Fruit fly (Drosophila melanogaster) whole organism, embryonic: Measurements from ENCODE around the gene NT1.
A peak's percentile ranks its signal among the peaks of the same experiment; 100 is the strongest.

Source experiments
- ATbp ChIP-seq: fragments of 200-800 bp; sonication (Bioruptor generic); optimal IDR thresholded peaks from 2 replicates; lab custom pipeline; 2017; ENCODE audit warnings: missing biosample characterization, mild to moderate bottlenecking, missing genetic modification characterization, missing genetic modification reagents
- Awh ChIP-seq: fragments of 200-800 bp; sonication (Bioruptor generic); IDR thresholded peaks from 2 replicates; pipeline ENCODE4, ENCODE4 v1.3.6; 2022; ENCODE audit warnings: missing biosample characterization, missing genetic modification characterization
- Blimp-1 ChIP-seq: fragments of 200-800 bp; sonication (Bioruptor generic); optimal IDR thresholded peaks from 3 replicates; lab custom pipeline; 2018; ENCODE audit warnings: missing biosample characterization, missing genetic modification characterization, mild to moderate bottlenecking, moderate library complexity, missing genetic modification reagents
- CG11456 ChIP-seq: fragments of 200-800 bp; sonication (Bioruptor generic); IDR thresholded peaks from 3 replicates; pipeline ENCODE4 v1.3.6; 2022; ENCODE audit warnings: missing biosample characterization, missing genetic modification characterization
- CG11695 ChIP-seq: fragments of 200-800 bp; sonication (Bioruptor generic); IDR thresholded peaks from 3 replicates; pipeline ENCODE4 v1.3.6; 2022; ENCODE audit warnings: missing biosample characterization, missing genetic modification characterization
- CG12104 ChIP-seq: fragments of 200-800 bp; sonication (Bioruptor generic); optimal IDR thresholded peaks from 3 replicates; lab custom pipeline; 2016; ENCODE audit warnings: missing biosample characterization, missing genetic modification characterization
- CG12744 ChIP-seq: fragments of 200-800 bp; sonication (Bioruptor generic); optimal IDR thresholded peaks from 2 replicates; lab custom pipeline; 2016; ENCODE audit warnings: missing biosample characterization, missing genetic modification characterization
- CG15269 ChIP-seq: fragments of 200-800 bp; sonication (Bioruptor generic); optimal IDR thresholded peaks from 2 replicates; lab custom pipeline; 2018; ENCODE audit warnings: missing biosample characterization, mild to moderate bottlenecking, missing genetic modification characterization, moderate library complexity
- CG15514 ChIP-seq: fragments of 200-800 bp; sonication (Bioruptor generic); optimal IDR thresholded peaks from 3 replicates; lab custom pipeline; 2017; ENCODE audit warnings: missing biosample characterization, missing genetic modification characterization, mild to moderate bottlenecking, moderate library complexity, missing genetic modification reagents
- CG17328 ChIP-seq: fragments of 200-800 bp; sonication (Bioruptor generic); IDR thresholded peaks from 2 replicates; pipeline ENCODE4 v1.3.6; 2022; ENCODE audit warnings: missing biosample characterization, missing genetic modification characterization
- CG18764 ChIP-seq: fragments of 200-800 bp; sonication (Bioruptor generic); optimal IDR thresholded peaks from 3 replicates; lab custom pipeline; 2016; ENCODE audit warnings: missing biosample characterization, missing genetic modification characterization
- CG4404 ChIP-seq: fragments of 200-800 bp; sonication (Bioruptor generic); IDR thresholded peaks from 2 replicates; pipeline ENCODE4 v1.3.6; 2022; ENCODE audit warnings: missing biosample characterization, missing genetic modification characterization
- CG4730 ChIP-seq: fragments of 200-800 bp; sonication (Bioruptor generic); IDR thresholded peaks from 2 replicates; pipeline ENCODE4 v1.3.6; 2022; ENCODE audit warnings: missing biosample characterization, missing genetic modification characterization
- CG6854 ChIP-seq: fragments of 200-800 bp; sonication (Bioruptor generic); optimal IDR thresholded peaks from 3 replicates; lab custom pipeline; 2017; ENCODE audit warnings: missing biosample characterization, mild to moderate bottlenecking, missing genetic modification characterization
- CG8290 ChIP-seq, 3 experiments: fragments of 200-800 bp; sonication (Bioruptor generic); optimal IDR thresholded peaks; 2 replicates each; lab custom pipeline; 2016 to 2019; ENCODE audit warnings: missing biosample characterization in 3 of 3, missing genetic modification characterization in 3 of 3, mild to moderate bottlenecking in 2 of 3, moderate library complexity in 1 of 3
- CG8388 ChIP-seq: fragments of 200-800 bp; sonication (Bioruptor generic); optimal IDR thresholded peaks from 2 replicates; lab custom pipeline; 2019; ENCODE audit warnings: missing biosample characterization, mild to moderate bottlenecking, missing genetic modification characterization, moderate library complexity
- CG8944 ChIP-seq: fragments of 200-800 bp; sonication (Bioruptor generic); optimal IDR thresholded peaks from 3 replicates; lab custom pipeline; 2016; ENCODE audit warnings: missing biosample characterization, missing genetic modification characterization
- CG9797 ChIP-seq: fragments of 200-800 bp; sonication (Bioruptor generic); optimal IDR thresholded peaks from 3 replicates; lab custom pipeline; 2018; ENCODE audit warnings: missing biosample characterization, mild to moderate bottlenecking, missing genetic modification characterization
- E2f1 ChIP-seq: fragments of 200-800 bp; sonication (Bioruptor generic); IDR thresholded peaks from 2 replicates; pipeline ENCODE4 v1.3.6; 2022; ENCODE audit warnings: missing biosample characterization, missing genetic modification characterization
- Eip74EF ChIP-seq, 2 experiments: fragments of 200-800 bp in 1 of 2; fragments of >200 bp in 1 of 2; sonication (Bioruptor generic) in 1 of 2; optimal IDR thresholded peaks; 2 replicates each; lab custom pipeline; 2017 to 2019; ENCODE audit warnings: missing biosample characterization in 2 of 2, missing genetic modification characterization in 2 of 2, mild to moderate bottlenecking in 1 of 2, moderate library complexity in 1 of 2
- Ets65A ChIP-seq: fragments of 200-800 bp; sonication (Bioruptor generic); peaks from one replicate; lab custom pipeline; 2016; ENCODE audit warnings: missing biosample characterization, missing genetic modification characterization
- Hey ChIP-seq: fragments of 200-800 bp; sonication (Bioruptor generic); optimal IDR thresholded peaks from 3 replicates; lab custom pipeline; 2018; ENCODE audit warnings: missing biosample characterization, mild to moderate bottlenecking, missing genetic modification characterization
- Hmx ChIP-seq: fragments of 200-800 bp; sonication (Bioruptor generic); optimal IDR thresholded peaks from 2 replicates; lab custom pipeline; 2016; ENCODE audit warnings: missing biosample characterization, missing genetic modification characterization
- Hr39 ChIP-seq: fragments of >200 bp; optimal IDR thresholded peaks from 2 replicates; lab custom pipeline; 2017
- Jarid2 ChIP-seq: fragments of 200-800 bp; sonication (Bioruptor generic); optimal IDR thresholded peaks from 3 replicates; lab custom pipeline; 2017; ENCODE audit warnings: mild to moderate bottlenecking, missing biosample characterization, missing genetic modification reagents, missing genetic modification characterization
- Mes4 ChIP-seq: fragments of 200-800 bp; sonication (Bioruptor generic); optimal IDR thresholded peaks from 2 replicates; lab custom pipeline; 2016; ENCODE audit warnings: missing biosample characterization, missing genetic modification characterization
- NC2β ChIP-seq: fragments of 200-800 bp; sonication (Bioruptor generic); optimal IDR thresholded peaks from 2 replicates; lab custom pipeline; 2016; ENCODE audit warnings: missing biosample characterization, missing genetic modification characterization
- Neu2 ChIP-seq: fragments of 200-800 bp; sonication (Bioruptor generic); optimal IDR thresholded peaks from 3 replicates; lab custom pipeline; 2016; ENCODE audit warnings: missing biosample characterization, missing genetic modification characterization, borderline replicate concordance
- Oaz ChIP-seq: fragments of 200-800 bp; sonication (Bioruptor generic); IDR thresholded peaks from 2 replicates; pipeline ENCODE4 v1.3.6; 2022; ENCODE audit warnings: missing biosample characterization, missing genetic modification characterization
- Trl ChIP-seq, 3 experiments: fragments of >200 bp in 2 of 3; fragments of 200-800 bp in 1 of 3; sonication (Bioruptor generic) in 1 of 3; optimal IDR thresholded peaks; 2 replicates in 1 of 3; 3 replicates in 2 of 3; lab custom pipeline; 2016 to 2017; ENCODE audit warnings: missing biosample characterization in 1 of 3, missing genetic modification characterization in 1 of 3
- btn ChIP-seq: fragments of 200-800 bp; sonication (Bioruptor generic); optimal IDR thresholded peaks from 2 replicates; lab custom pipeline; 2016; ENCODE audit warnings: missing biosample characterization, missing genetic modification characterization
- cad ChIP-seq: fragments of >200 bp; optimal IDR thresholded peaks from 2 replicates; lab custom pipeline; 2017; ENCODE audit warnings: missing biosample characterization, missing genetic modification characterization
- chinmo ChIP-seq: fragments of 200-800 bp; sonication (Bioruptor generic); IDR thresholded peaks from 4 replicates; pipeline ENCODE4 v1.3.6; 2022; ENCODE audit warnings: missing biosample characterization, missing genetic modification characterization; ENCODE audit not compliant: partially characterized antibody
- chm ChIP-seq: fragments of 200-800 bp; sonication (Bioruptor generic); IDR thresholded peaks from 2 replicates; pipeline ENCODE4 v1.3.6; 2022; ENCODE audit warnings: missing biosample characterization, missing genetic modification characterization
- en ChIP-seq: fragments of 200-800 bp; sonication (Bioruptor generic); optimal IDR thresholded peaks from 2 replicates; lab custom pipeline; 2016; ENCODE audit warnings: missing biosample characterization, missing genetic modification characterization
- eve ChIP-seq, 2 experiments: fragments of >200 bp; optimal IDR thresholded peaks; 2 replicates each; lab custom pipeline; 2017; ENCODE audit warnings: missing biosample characterization in 2 of 2, missing genetic modification characterization in 2 of 2
- eyg ChIP-seq: fragments of 200-800 bp; sonication (Bioruptor generic); optimal IDR thresholded peaks from 3 replicates; lab custom pipeline; 2016; ENCODE audit warnings: missing biosample characterization, missing genetic modification characterization
- ftz-f1 ChIP-seq: fragments of 200-800 bp; sonication (Bioruptor generic); optimal IDR thresholded peaks from 2 replicates; lab custom pipeline; 2016; ENCODE audit warnings: missing biosample characterization, missing genetic modification characterization
- jing ChIP-seq: fragments of 200-800 bp; sonication (Bioruptor generic); optimal IDR thresholded peaks from 2 replicates; lab custom pipeline; 2018; ENCODE audit warnings: missing biosample characterization, mild to moderate bottlenecking, missing genetic modification characterization
- nau ChIP-seq: fragments of 200-800 bp; sonication (Bioruptor generic); optimal IDR thresholded peaks from 3 replicates; lab custom pipeline; 2017; ENCODE audit warnings: missing biosample characterization, mild to moderate bottlenecking, missing genetic modification characterization, missing genetic modification reagents
- nerfin-2 ChIP-seq: fragments of 200-800 bp; sonication (Bioruptor generic); IDR thresholded peaks from 2 replicates; pipeline ENCODE4 v1.3.6; 2022; ENCODE audit warnings: missing biosample characterization, missing genetic modification characterization; ENCODE audit not compliant: partially characterized antibody
- pho ChIP-seq: fragments of 200-800 bp; sonication (Bioruptor generic); optimal IDR thresholded peaks from 2 replicates; lab custom pipeline; 2016; ENCODE audit warnings: missing biosample characterization, missing genetic modification characterization
- pnt ChIP-seq: fragments of 200-800 bp; sonication (Bioruptor generic); optimal IDR thresholded peaks from 3 replicates; lab custom pipeline; 2016; ENCODE audit warnings: missing biosample characterization, missing genetic modification characterization
- sim ChIP-seq: fragments of 200-800 bp; sonication (Bioruptor generic); IDR thresholded peaks from 2 replicates; pipeline ENCODE4 v1.3.6; 2022; ENCODE audit warnings: missing biosample characterization, missing genetic modification characterization
- tgo ChIP-seq: fragments of 200-800 bp; sonication (Bioruptor generic); IDR thresholded peaks from 3 replicates; pipeline ENCODE4 v1.3.6; 2022; ENCODE audit warnings: missing biosample characterization, missing genetic modification characterization
- tup ChIP-seq: fragments of 200-800 bp; sonication (Bioruptor generic); optimal IDR thresholded peaks from 2 replicates; lab custom pipeline; 2016; ENCODE audit warnings: missing biosample characterization, mild to moderate bottlenecking, missing genetic modification characterization, moderate library complexity
- tx ChIP-seq: fragments of 200-800 bp; sonication (Bioruptor generic); optimal IDR thresholded peaks from 2 replicates; lab custom pipeline; 2016; ENCODE audit warnings: missing biosample characterization, missing genetic modification characterization
- unpg ChIP-seq: fragments of 200-800 bp; sonication (Bioruptor generic); optimal IDR thresholded peaks from 3 replicates; lab custom pipeline; 2018; ENCODE audit warnings: missing biosample characterization, mild to moderate bottlenecking, missing genetic modification characterization, moderate library complexity
- vvl ChIP-seq: fragments of 200-800 bp; sonication (Bioruptor generic); IDR thresholded peaks from 2 replicates; pipeline ENCODE4 v1.3.6; 2022; ENCODE audit warnings: missing biosample characterization, missing genetic modification characterization
- zfh1 ChIP-seq: fragments of 200-800 bp; sonication (Bioruptor generic); IDR thresholded peaks from 3 replicates; pipeline ENCODE4 v1.3.6; 2022; ENCODE audit warnings: missing biosample characterization, missing genetic modification characterization

Gene NT1

dm6 chr3L:4521809-4522208 lies 13.6 kb upstream of the NT1 start (continued):
- TF ChIP-seq sim (GFP tag; lab: Robert Waterston, UW) (no peak), pnt (no peak), eyg (GFP tag; lab: Kevin White, UChicago) (peak; percentile 37), CG8290 (GFP tag; optimal IDR thresholded peaks at IDR 0.05; lab: Kevin White, UChicago) (no peak), CG8290 (tag; optimal IDR thresholded peaks at IDR 0.05; lab: Kevin White, UChicago) (peak in 1 of 2 experiments; percentile 76), CG6854 (GFP tag; lab: Kevin White, UChicago) (no peak), nerfin-2 (no peak), CG11695 (GFP tag; lab: Robert Waterston, UW) (peak; percentile 61; the same call in 2 of the 3 replicates), pho (GFP tag; lab: Kevin White, UChicago) (no peak), Hey (tag; lab: Kevin White, UChicago) (no peak), CG15514 (GFP tag; lab: Kevin White, UChicago) (peak; percentile 60), zfh1 (GFP tag; lab: Robert Waterston, UW) (no peak), chm (GFP tag; lab: Robert Waterston, UW) (no peak), Trl (optimal IDR thresholded peaks at IDR 0.05; lab: Kevin White, UChicago) (no peak), Trl (GFP tag; optimal IDR thresholded peaks at IDR 0.05; lab: Kevin White, UChicago) (no peak), CG18764 (GFP tag; lab: Kevin White, UChicago) (peak; percentile 20), CG12104 (GFP tag; lab: Kevin White, UChicago) (peak; percentile 5), NC2β (no peak), nau (peak; percentile 47), CG4730 (no peak), CG17328 (GFP tag; lab: Robert Waterston, UW) (0 out of 2 replicates have a peak, but pooled peaks have one; percentile 16), tup (peak; percentile 26), CG8388 (no peak), Neu2 (GFP tag; lab: Kevin White, UChicago) (no peak), cad (GFP tag; lab: Kevin White, UChicago) (no peak), CG11456 (GFP tag; lab: Robert Waterston, UW) (no peak), CG15269 (tag; lab: Kevin White, UChicago) (peak; percentile 27), CG8944 (GFP tag; lab: Kevin White, UChicago) (no peak), Eip74EF (GFP tag; optimal IDR thresholded peaks at IDR 0.05; lab: Kevin White, UChicago) (peak in 1 of 2 experiments; percentile 28), Mes4 (GFP tag; lab: Kevin White, UChicago) (no peak), CG9797 (no peak), Jarid2 (no peak)

DNA sequence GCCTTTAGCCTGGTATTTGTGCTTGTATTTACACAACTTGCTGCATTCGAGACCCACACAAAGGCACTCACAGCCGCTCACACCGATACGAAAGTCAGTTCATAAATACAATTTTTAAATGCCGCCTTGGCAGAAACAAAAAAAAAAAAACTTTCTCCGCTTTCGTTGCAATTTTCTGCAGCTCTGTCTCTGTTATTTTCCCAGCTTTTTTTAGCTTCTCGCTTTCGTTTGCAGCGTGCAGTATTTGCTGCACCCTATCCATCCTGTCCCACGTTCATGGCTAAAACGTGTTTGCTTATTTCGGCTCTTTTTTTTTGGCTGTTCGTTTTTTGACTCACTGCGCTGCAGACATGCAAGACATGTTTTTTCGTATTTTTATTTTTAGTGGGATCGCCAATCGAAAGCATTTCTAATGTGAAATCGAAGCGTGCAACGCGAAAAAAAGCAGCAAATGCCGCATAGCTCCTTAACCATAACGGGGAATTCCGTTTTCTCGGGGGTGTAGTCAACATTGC lies 11.2 kb upstream of the NT1 start:
- TF ChIP-seq Blimp-1 (GFP tag; lab: Kevin White, UChicago) (peak; percentile 41), CG12744 (no peak)

- TF ChIP-seq NC2β (no peak), en (GFP tag; lab: Kevin White, UChicago) (no peak), Hmx (GFP tag; lab: Kevin White, UChicago) (no peak), btn (no peak), ftz-f1 (GFP tag; lab: Kevin White, UChicago) (no peak), E2f1 (GFP tag; lab: Robert Waterston, UW) (no peak), vvl (GFP tag; lab: Robert Waterston, UW) (0 out of 2 replicates have a peak, but pooled peaks have one; percentile 39), ATbp (GFP tag; lab: Kevin White, UChicago) (no peak), chinmo (GFP tag; lab: Robert Waterston, UW) (peak; percentile 85; the same call in 3 of the 4 replicates), eve (GFP tag; optimal IDR thresholded peaks at IDR 0.05; lab: Kevin White, UChicago) (no peak), CG4404 (GFP tag; lab: Robert Waterston, UW) (0 out of 2 replicates have a peak, but pooled peaks have one; percentile 7), tx (GFP tag; lab: Kevin White, UChicago) (no peak), Ets65A (peak; percentile 59), unpg (GFP tag; lab: Kevin White, UChicago) (no peak), jing (GFP tag; lab: Kevin White, UChicago) (no peak), Oaz (GFP tag; lab: Robert Waterston, UW) (no peak), Hr39 (lab: Kevin White, UChicago) (no peak), Awh (0 out of 2 replicates have a peak, but pooled peaks have one; percentile 12), tgo (GFP tag; lab: Robert Waterston, UW) (0 out of 3 replicates have a peak, but pooled peaks have one; percentile 15)
Measured at dm6 chr3L:4516378-4516777, 8.1 kb upstream of the NT1 start.
